Fruit fly (Drosophila melanogaster): ENCODE data around the gene Dph3.

DNA sequence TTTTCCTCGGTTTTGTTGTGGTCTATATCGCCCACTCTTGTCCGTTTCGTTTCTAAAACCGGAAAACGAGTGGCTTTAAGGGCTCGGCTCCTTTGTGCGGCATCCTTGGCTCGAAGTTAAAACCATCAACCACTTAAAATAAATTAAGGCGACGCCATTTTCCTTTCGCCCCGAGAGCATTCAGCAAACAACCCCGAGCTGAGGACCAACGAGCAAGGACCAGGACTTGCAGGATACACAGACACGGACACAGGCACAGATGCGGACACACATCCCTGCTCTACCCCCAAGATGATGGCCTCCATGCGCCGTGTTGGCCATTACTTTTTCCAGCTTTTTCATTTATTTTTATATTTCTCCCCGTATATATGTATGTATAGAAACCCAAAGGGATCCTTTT, 41.0 kb downstream of the Dph3 start:
- TF ChIP-seq CG8478 (optimal IDR thresholded peaks at IDR 0.05): no peak
- TF ChIP-seq CTCF (optimal IDR thresholded peaks at IDR 0.05): no peak
